Worm (Caenorhabditis elegans): ENCODE measurements around the gene unc-129.

- TF ChIP-seq unc-130 (GFP tag; optimal IDR thresholded peaks at IDR 0.05) (no peak), snpc-4 (tag; optimal IDR thresholded peaks at IDR 0.05) (no peak), lin-39 (tag; optimal IDR thresholded peaks at IDR 0.05) (no peak), Y48G9A.11 (GFP tag; IDR thresholded peaks at IDR 0.05) (no peak), unc-62 (GFP tag; optimal IDR thresholded peaks at IDR 0.05 in 1 of 2) (no peak), unc-62 (tag; optimal IDR thresholded peaks at IDR 0.05) (no peak), ZK546.5 (tag; optimal IDR thresholded peaks at IDR 0.05) (no peak), dpl-1 (GFP tag; optimal IDR thresholded peaks at IDR 0.05) (no peak), set-16 (GFP tag; IDR thresholded peaks at IDR 0.05) (no peak), ztf-7 (tag; optimal IDR thresholded peaks at IDR 0.05) (no peak), nhr-11 (tag; optimal IDR thresholded peaks at IDR 0.05) (no peak)
These were observed 29.1 kb upstream of the unc-129 start, which contains the start of gene C53D6.10 for ce11 chrIV:9034340-9034739.

Data from whole organism, L4 larva.